Fruit fly (Drosophila melanogaster) whole organism, adult: ENCODE results near the gene CG5418.

Experiments
- CG12768 ChIP-seq: fragments of 200-800 bp; sonication (Bioruptor generic); optimal IDR thresholded peaks from 2 replicates; lab custom pipeline; 2017; ENCODE audit warnings: missing biosample characterization, missing genetic modification characterization, mild to moderate bottlenecking, moderate library complexity, missing genetic modification reagents
- CG14711 ChIP-seq: fragments of 200-800 bp; sonication (Bioruptor generic); optimal IDR thresholded peaks from 2 replicates; lab custom pipeline; 2018; ENCODE audit warnings: missing biosample characterization, mild to moderate bottlenecking, missing genetic modification characterization, moderate library complexity
- CG1620 ChIP-seq: fragments of 200-800 bp; sonication (Bioruptor generic); optimal IDR thresholded peaks from 2 replicates; lab custom pipeline; 2016; ENCODE audit warnings: missing biosample characterization, missing genetic modification characterization
- CG33017 ChIP-seq: fragments of 200-800 bp; sonication (Bioruptor generic); optimal IDR thresholded peaks from 2 replicates; lab custom pipeline; 2018; ENCODE audit warnings: missing biosample characterization, mild to moderate bottlenecking, missing genetic modification characterization, moderate library complexity
- CG5204 ChIP-seq: fragments of 200-800 bp; sonication (Bioruptor generic); optimal IDR thresholded peaks from 2 replicates; lab custom pipeline; 2016; ENCODE audit warnings: missing biosample characterization, missing genetic modification characterization
- CG7045 ChIP-seq: fragments of 200-800 bp; sonication (Bioruptor generic); optimal IDR thresholded peaks from 2 replicates; lab custom pipeline; 2017; ENCODE audit warnings: missing biosample characterization, mild to moderate bottlenecking, missing genetic modification characterization
- Crg-1 ChIP-seq: fragments of 200-800 bp; sonication (Bioruptor generic); optimal IDR thresholded peaks from 2 replicates; lab custom pipeline; 2016; ENCODE audit warnings: missing biosample characterization, missing genetic modification characterization
- Hr96 ChIP-seq: fragments of 200-800 bp; sonication (Bioruptor generic); optimal IDR thresholded peaks from 2 replicates; lab custom pipeline; 2016; ENCODE audit warnings: missing biosample characterization, missing genetic modification characterization
- bab1 ChIP-seq: fragments of 200-800 bp; sonication (Bioruptor generic); optimal IDR thresholded peaks from 3 replicates; lab custom pipeline; 2019; ENCODE audit warnings: missing biosample characterization, mild to moderate bottlenecking, missing genetic modification characterization, moderate library complexity
- cnc ChIP-seq, 2 experiments: fragments of >200 bp; optimal IDR thresholded peaks; 2 replicates each; lab custom pipeline; 2017
- kay ChIP-seq: fragments of 200-800 bp; sonication (Bioruptor generic); peaks from one replicate; lab custom pipeline; 2016; ENCODE audit warnings: missing biosample characterization, missing genetic modification characterization, borderline replicate concordance
- pad ChIP-seq: fragments of 200-800 bp; sonication (Bioruptor generic); optimal IDR thresholded peaks from 3 replicates; lab custom pipeline; 2017; ENCODE audit warnings: missing biosample characterization, missing genetic modification characterization, mild to moderate bottlenecking, moderate library complexity, missing genetic modification reagents
- tj ChIP-seq: fragments of 200-800 bp; sonication (Bioruptor generic); optimal IDR thresholded peaks from 3 replicates; lab custom pipeline; 2017; ENCODE audit warnings: missing biosample characterization, mild to moderate bottlenecking, missing genetic modification characterization, moderate library complexity
- toe ChIP-seq: fragments of 200-800 bp; sonication (Bioruptor generic); optimal IDR thresholded peaks from 2 replicates; lab custom pipeline; 2016; ENCODE audit warnings: missing biosample characterization, missing genetic modification characterization

dm6 chr2L:12457715-12458114, 4.7 kb upstream of the CG5418 start:
- TF ChIP-seq Hr96 (no peak), cnc (optimal IDR thresholded peaks at IDR 0.05; lab: Kevin White, UChicago) (no peak), CG1620 (no peak), CG7045 (no peak), pad (GFP tag; lab: Kevin White, UChicago) (no peak), CG14711 (tag; lab: Kevin White, UChicago) (no peak), Crg-1 (GFP tag; lab: Kevin White, UChicago) (no peak), CG33017 (tag; lab: Kevin White, UChicago) (no peak), bab1 (no peak), toe (GFP tag; lab: Kevin White, UChicago) (no peak), CG5204 (GFP tag; lab: Kevin White, UChicago) (no peak), tj (GFP tag; lab: Kevin White, UChicago) (no peak), CG12768 (GFP tag; lab: Kevin White, UChicago) (no peak), kay (GFP tag; lab: Kevin White, UChicago) (no peak)
